Worm (Caenorhabditis elegans) whole organism, L4 larva: ENCODE data around the gene F41G3.6.

Experiments used
- F26F4.8 ChIP-seq: fragments of 200-800 bp; sonication (Bioruptor generic); conservative IDR thresholded peaks from 2 replicates; pipeline ENCODE4 v1.3.6; 2022; ENCODE audit warnings: missing genetic modification characterization, missing compliant biosample characterization
- Y75B8A.6 ChIP-seq: fragments of 200-800 bp; sonication (Bioruptor generic); IDR thresholded peaks from 2 replicates; pipeline ENCODE4 v1.3.6; 2022; ENCODE audit warnings: missing genetic modification reagents, missing genetic modification characterization, missing compliant biosample characterization
- ZK337.2 ChIP-seq: fragments of 200-800 bp; sonication (Bioruptor generic); IDR thresholded peaks from 2 replicates; pipeline ENCODE4 v1.3.6; 2022; ENCODE audit warnings: missing genetic modification reagents, missing genetic modification characterization, missing compliant biosample characterization
- arid-1 ChIP-seq: fragments of 200-800 bp; sonication (Bioruptor generic); conservative IDR thresholded peaks from 2 replicates; pipeline ENCODE4 v1.3.6; 2022; ENCODE audit warnings: missing genetic modification reagents, missing genetic modification characterization, missing compliant biosample characterization
- ceh-20 ChIP-seq: fragments of 200-800 bp; sonication (Bioruptor generic); IDR thresholded peaks from 2 replicates; pipeline ENCODE4 v1.3.6; 2022; ENCODE audit warnings: missing genetic modification reagents, missing genetic modification characterization, missing compliant biosample characterization
- ceh-32 ChIP-seq: sonication (generic microtip); optimal IDR thresholded peaks from 2 replicates; lab custom pipeline; 2016; ENCODE audit warnings: mild to moderate bottlenecking, missing genetic modification characterization, missing compliant biosample characterization; ENCODE audit not compliant: poor library complexity
- ceh-44 ChIP-seq: fragments of 200-800 bp; sonication (Bioruptor generic); IDR thresholded peaks from 2 replicates; pipeline ENCODE4 v1.3.6; 2022; ENCODE audit warnings: missing genetic modification reagents, missing genetic modification characterization, missing compliant biosample characterization
- cey-2 ChIP-seq: sonication (generic microtip); optimal IDR thresholded peaks from 3 replicates; lab custom pipeline; 2017; ENCODE audit warnings: missing genetic modification characterization, mild to moderate bottlenecking, missing compliant biosample characterization, antibody characterized with exemption, borderline replicate concordance; ENCODE audit not compliant: insufficient read depth
- daf-16 ChIP-seq, 3 experiments: sonication (generic microtip); optimal IDR thresholded peaks; 2 replicates each; lab custom pipeline; 2016 to 2017; ENCODE audit warnings: missing genetic modification characterization in 3 of 3, missing genetic modification reagents in 3 of 3, mild to moderate bottlenecking in 2 of 3, missing compliant biosample characterization in 2 of 3, missing biosample characterization in 1 of 3, moderate library complexity in 1 of 3
- dmd-6 ChIP-seq: fragments of 200-800 bp; sonication (Bioruptor generic); IDR thresholded peaks from 2 replicates; pipeline ENCODE4 v1.3.6; 2022; ENCODE audit warnings: missing genetic modification reagents, missing genetic modification characterization, missing compliant biosample characterization
- dmd-8 ChIP-seq: fragments of 200-800 bp; sonication (Bioruptor generic); IDR thresholded peaks from 2 replicates; pipeline ENCODE4 v1.3.6; 2022; ENCODE audit warnings: missing genetic modification characterization, missing compliant biosample characterization
- dmd-9 ChIP-seq: fragments of 200-800 bp; sonication (Bioruptor generic); IDR thresholded peaks from 2 replicates; pipeline ENCODE4 v1.3.6; 2022; ENCODE audit warnings: missing genetic modification reagents, missing genetic modification characterization, missing compliant biosample characterization
- dpl-1 ChIP-seq: fragments of 150-350 bp; optimal IDR thresholded peaks from 2 replicates; lab custom pipeline; 2014; ENCODE audit warnings: missing biosample characterization, missing genetic modification reagents, missing genetic modification characterization
- dve-1 ChIP-seq: sonication (generic microtip); optimal IDR thresholded peaks from 2 replicates; lab custom pipeline; 2017; ENCODE audit warnings: antibody characterized with exemption, mild to moderate bottlenecking, missing genetic modification characterization, missing compliant biosample characterization; ENCODE audit not compliant: insufficient read depth
- fos-1 ChIP-seq: fragments of 150-350 bp; optimal IDR thresholded peaks from 2 replicates; lab custom pipeline; 2014; ENCODE audit warnings: missing biosample characterization, missing genetic modification characterization
- gei-8 ChIP-seq: fragments of 200-800 bp; sonication (Bioruptor generic); optimal IDR thresholded peaks from 2 replicates; lab custom pipeline; 2018; ENCODE audit warnings: mild to moderate bottlenecking, missing genetic modification characterization, missing compliant biosample characterization
- hif-1 ChIP-seq, 2 experiments: sonication (generic microtip); optimal IDR thresholded peaks; 2 replicates each; lab custom pipeline; 2016 to 2017; ENCODE audit warnings: missing compliant biosample characterization in 2 of 2, missing genetic modification characterization in 2 of 2, missing genetic modification reagents in 2 of 2, missing genotype in 2 of 2, mild to moderate bottlenecking in 1 of 2
- hlh-11 ChIP-seq: fragments of 200-800 bp; sonication (Bioruptor generic); optimal IDR thresholded peaks from 2 replicates; lab custom pipeline; 2018; ENCODE audit warnings: mild to moderate bottlenecking, missing genetic modification characterization, missing compliant biosample characterization
- hlh-30 ChIP-seq: sonication (generic microtip); optimal IDR thresholded peaks from 2 replicates; lab custom pipeline; 2017; ENCODE audit warnings: antibody characterized with exemption, mild to moderate bottlenecking, missing genetic modification characterization, missing compliant biosample characterization; ENCODE audit not compliant: insufficient read depth
- hmg-1.1 ChIP-seq: fragments of 200-800 bp; sonication (Bioruptor generic); IDR thresholded peaks from 2 replicates; pipeline ENCODE4 v1.3.6; 2022; ENCODE audit warnings: missing genetic modification reagents, missing genetic modification characterization, missing compliant biosample characterization
- jun-1 ChIP-seq: fragments of 150-350 bp; optimal IDR thresholded peaks from 2 replicates; lab custom pipeline; 2014; ENCODE audit warnings: missing biosample characterization, missing genetic modification reagents, missing genetic modification characterization
- lim-7 ChIP-seq: fragments of 200-800 bp; sonication (Bioruptor generic); IDR thresholded peaks from 2 replicates; pipeline ENCODE4 v1.3.6; 2022; ENCODE audit warnings: missing genetic modification characterization, missing compliant biosample characterization
- lin-1 ChIP-seq: fragments of 200-800 bp; sonication (Bioruptor generic); IDR thresholded peaks from 2 replicates; pipeline ENCODE4 v1.3.6; 2022; ENCODE audit warnings: missing genetic modification reagents, missing genetic modification characterization, missing compliant biosample characterization
- lin-15B ChIP-seq: fragments of 150-350 bp; sonication (generic microtip); optimal IDR thresholded peaks from 3 replicates; lab custom pipeline; 2014; ENCODE audit warnings: missing biosample characterization, missing genetic modification characterization
- lsy-2 ChIP-seq, 2 experiments: fragments of 150-350 bp in 1 of 2; sonication (generic microtip) in 1 of 2; optimal IDR thresholded peaks; 2 replicates each; lab custom pipeline; 2014 to 2017; ENCODE audit warnings: missing biosample characterization in 2 of 2, missing genetic modification characterization in 2 of 2
- madf-5 ChIP-seq, 2 experiments: fragments of 200-800 bp; sonication (Bioruptor generic); IDR thresholded peaks; 2 replicates each; pipeline ENCODE4 v1.3.6; 2022; ENCODE audit warnings: missing compliant biosample characterization in 2 of 2, missing genetic modification characterization in 2 of 2
- madf-9 ChIP-seq: fragments of 200-800 bp; sonication (Bioruptor generic); conservative IDR thresholded peaks from 2 replicates; pipeline ENCODE4 v1.3.6; 2022; ENCODE audit warnings: missing genetic modification reagents, missing genetic modification characterization, missing compliant biosample characterization
- mdt-29 ChIP-seq: fragments of 200-800 bp; sonication (Bioruptor generic); IDR thresholded peaks from 2 replicates; pipeline ENCODE4 v1.3.6; 2022; ENCODE audit warnings: missing genetic modification reagents, missing genetic modification characterization, missing compliant biosample characterization
- mep-1 ChIP-seq: fragments of 150-350 bp; sonication (generic microtip); optimal IDR thresholded peaks from 3 replicates; lab custom pipeline; 2014; ENCODE audit warnings: missing biosample characterization, missing genetic modification characterization
- mes-2 ChIP-seq: sonication (generic microtip); optimal IDR thresholded peaks from 2 replicates; lab custom pipeline; 2016; ENCODE audit warnings: missing genotype, mild to moderate bottlenecking, missing genetic modification characterization, missing compliant biosample characterization; ENCODE audit not compliant: poor library complexity, severe bottlenecking
- mxl-3 ChIP-seq: fragments of 200-800 bp; sonication (Bioruptor generic); optimal IDR thresholded peaks from 2 replicates; lab custom pipeline; 2018; ENCODE audit warnings: mild to moderate bottlenecking, missing genetic modification characterization, missing compliant biosample characterization
- nhr-11 ChIP-seq: fragments of 150-350 bp; optimal IDR thresholded peaks from 2 replicates; lab custom pipeline; 2014; ENCODE audit warnings: missing biosample characterization, missing genetic modification characterization
- nhr-237 ChIP-seq: sonication (generic microtip); optimal IDR thresholded peaks from 2 replicates; lab custom pipeline; 2017; ENCODE audit warnings: missing biosample characterization, missing genetic modification characterization
- nhr-28 ChIP-seq: fragments of 150-350 bp; optimal IDR thresholded peaks from 2 replicates; lab custom pipeline; 2014; ENCODE audit warnings: missing biosample characterization, missing genetic modification characterization
- nhr-77 ChIP-seq: fragments of 150-350 bp; optimal IDR thresholded peaks from 2 replicates; lab custom pipeline; 2014; ENCODE audit warnings: missing biosample characterization, missing genetic modification characterization
- php-3 ChIP-seq: fragments of 200-800 bp; sonication (Bioruptor generic); IDR thresholded peaks from 2 replicates; pipeline ENCODE4 v1.3.6; 2022; ENCODE audit warnings: missing genetic modification reagents, missing genetic modification characterization, missing compliant biosample characterization
- rbr-2 ChIP-seq: sonication (generic microtip); optimal IDR thresholded peaks from 2 replicates; lab custom pipeline; 2016; ENCODE audit warnings: missing genotype, missing genetic modification characterization, missing compliant biosample characterization
- saeg-2 ChIP-seq: fragments of 200-800 bp; sonication (Bioruptor generic); IDR thresholded peaks from 2 replicates; pipeline ENCODE4 v1.3.6; 2022; ENCODE audit warnings: missing genetic modification reagents, missing genetic modification characterization, missing compliant biosample characterization
- skn-1 ChIP-seq: fragments of 150-350 bp; optimal IDR thresholded peaks from 2 replicates; lab custom pipeline; 2014; ENCODE audit warnings: missing biosample characterization, missing genetic modification characterization
- snpc-4 ChIP-seq: fragments of 150-350 bp; optimal IDR thresholded peaks from 2 replicates; lab custom pipeline; 2014; ENCODE audit warnings: missing biosample characterization, missing genetic modification characterization
- spr-1 ChIP-seq: sonication (generic microtip); optimal IDR thresholded peaks from 2 replicates; lab custom pipeline; 2016; ENCODE audit warnings: mild to moderate bottlenecking, missing genetic modification characterization, missing compliant biosample characterization
- tra-1 ChIP-seq: fragments of 200-800 bp; sonication (Bioruptor generic); IDR thresholded peaks from 2 replicates; pipeline ENCODE4 v1.3.6; 2022; ENCODE audit warnings: missing genetic modification reagents, missing genetic modification characterization, missing compliant biosample characterization
- unc-130 ChIP-seq: sonication (generic microtip); optimal IDR thresholded peaks from 2 replicates; lab custom pipeline; 2016; ENCODE audit warnings: missing genetic modification reagents, missing genetic modification characterization, missing compliant biosample characterization
- unc-39 ChIP-seq: sonication (generic microtip); optimal IDR thresholded peaks from 2 replicates; lab custom pipeline; 2017; ENCODE audit warnings: missing biosample characterization, missing genetic modification characterization
- zip-11 ChIP-seq: fragments of 200-800 bp; sonication (Bioruptor generic); IDR thresholded peaks from 2 replicates; pipeline ENCODE4 v1.3.6; 2022; ENCODE audit warnings: missing genetic modification characterization, missing compliant biosample characterization
- zip-2 ChIP-seq: fragments of 150-350 bp; optimal IDR thresholded peaks from 2 replicates; lab custom pipeline; 2014; ENCODE audit warnings: missing biosample characterization, missing genetic modification characterization
- ztf-7 ChIP-seq: fragments of 150-350 bp; optimal IDR thresholded peaks from 2 replicates; lab custom pipeline; 2014; ENCODE audit warnings: missing biosample characterization, missing genetic modification characterization

F41G3.6 gene

ce11 chrII:6718221-6718620 lies 24.5 kb upstream of the F41G3.6 start, which contains the start of gene tsp-10:
Gene tsp-10, plus strand, starts transcription at chrII:6718586.
- TF ChIP-seq zip-11 (GFP tag; lab: Robert Waterston, UW) = no peak
- TF ChIP-seq daf-16 (GFP tag; optimal IDR thresholded peaks at IDR 0.05; lab: Kevin White, UChicago) = no peak
- TF ChIP-seq daf-16 (tag; optimal IDR thresholded peaks at IDR 0.05; lab: Kevin White, UChicago) = peak; percentile 65
- no peak for TF ChIP-seq lim-7 (GFP tag; lab: Robert Waterston, UW)
- TF ChIP-seq dpl-1 (GFP tag; lab: Kevin White, UChicago) = no peak
- TF ChIP-seq hlh-30 (tag; lab: Kevin White, UChicago) = no peak
- no peak for TF ChIP-seq hlh-11 (tag; lab: Kevin White, UChicago)
- TF ChIP-seq jun-1 (tag; lab: Kevin White, UChicago) = no peak
- no peak for TF ChIP-seq Y75B8A.6 (GFP tag; lab: Robert Waterston, UW)
- TF ChIP-seq tra-1 (GFP tag; lab: Robert Waterston, UW) = no peak
- TF ChIP-seq madf-9 (GFP tag; lab: Robert Waterston, UW) = no peak
- TF ChIP-seq mep-1 = no peak
- no peak for TF ChIP-seq nhr-11 (tag; lab: Kevin White, UChicago)
- no peak for TF ChIP-seq snpc-4
- no peak for TF ChIP-seq lsy-2 (tag; optimal IDR thresholded peaks at IDR 0.05; lab: Kevin White, UChicago)
- no peak for TF ChIP-seq fos-1 (tag; lab: Kevin White, UChicago)
- no peak for TF ChIP-seq ceh-32 (tag; lab: Kevin White, UChicago)
- TF ChIP-seq dve-1 (tag; lab: Kevin White, UChicago) = peak; percentile 30
- TF ChIP-seq hmg-1.1 (GFP tag; lab: Robert Waterston, UW) = no peak
- no peak for TF ChIP-seq lin-15B (tag; lab: Kevin White, UChicago)
- 0 out of 2 replicates have a peak, but pooled peaks have one; percentile 37 for TF ChIP-seq php-3 (GFP tag; lab: Robert Waterston, UW)
- no peak for TF ChIP-seq unc-39
- no peak for TF ChIP-seq mdt-29 (GFP tag; lab: Robert Waterston, UW)
- TF ChIP-seq madf-5 (GFP tag; IDR thresholded peaks at IDR 0.05; lab: Robert Waterston, UW) = no peak
- no peak for TF ChIP-seq rbr-2 (tag; lab: Kevin White, UChicago)
- no peak for TF ChIP-seq zip-2 (tag; lab: Kevin White, UChicago)
- peak; percentile 4 for TF ChIP-seq nhr-28
- no peak for TF ChIP-seq ztf-7 (tag; lab: Kevin White, UChicago)
- no peak for TF ChIP-seq nhr-237 (tag; lab: Kevin White, UChicago)
- no peak for TF ChIP-seq gei-8 (GFP tag; lab: Kevin White, UChicago)
- TF ChIP-seq ZK337.2 (GFP tag; lab: Robert Waterston, UW) = no peak
- no peak for TF ChIP-seq F26F4.8
- TF ChIP-seq lin-1 (GFP tag; lab: Robert Waterston, UW) = no peak

- no peak for TF ChIP-seq skn-1
- peak in 1 of 2 experiments; percentile 3 for TF ChIP-seq lsy-2 (tag; optimal IDR thresholded peaks at IDR 0.05; lab: Kevin White, UChicago)
- 0 out of 2 replicates have a peak, but pooled peaks have one; percentile 33 for TF ChIP-seq tra-1 (GFP tag; lab: Robert Waterston, UW)
- TF ChIP-seq saeg-2 = 0 out of 2 replicates have a peak, but pooled peaks have one; percentile 36
- no peak for TF ChIP-seq cey-2 (tag; lab: Kevin White, UChicago)
- TF ChIP-seq hif-1 (tag; optimal IDR thresholded peaks at IDR 0.05; lab: Kevin White, UChicago) = peak in 1 of 2 experiments; percentile 4
- TF ChIP-seq nhr-77 = no peak
- TF ChIP-seq spr-1 (tag; lab: Kevin White, UChicago) = peak; percentile 21
- 0 out of 4 replicates have a peak, but pooled peaks of 1 of the 2 experiments have one; percentile 58 for TF ChIP-seq madf-5 (GFP tag; IDR thresholded peaks at IDR 0.05; lab: Robert Waterston, UW)
- TF ChIP-seq ceh-44 (GFP tag; lab: Robert Waterston, UW) = 0 out of 2 replicates have a peak, but pooled peaks have one; percentile 23
- TF ChIP-seq mes-2 = peak; percentile 50
- TF ChIP-seq unc-130 (GFP tag; lab: Kevin White, UChicago) = peak; percentile 26
- peak; percentile 35 for TF ChIP-seq mep-1
- TF ChIP-seq arid-1 (GFP tag; lab: Robert Waterston, UW) = peak; percentile 63; the same call in 1 of the 2 replicates
- TF ChIP-seq nhr-28 = peak; percentile 32
- peak; percentile 59; the same call in 1 of the 2 replicates for TF ChIP-seq dmd-9
- peak; percentile 27 for TF ChIP-seq mxl-3 (GFP tag; lab: Kevin White, UChicago)
- peak; percentile 16 for TF ChIP-seq dve-1 (tag; lab: Kevin White, UChicago)
- peak; percentile 68 for TF ChIP-seq hmg-1.1 (GFP tag; lab: Robert Waterston, UW)
- 0 out of 2 replicates have a peak, but pooled peaks have one; percentile 71 for TF ChIP-seq dmd-8
- 0 out of 2 replicates have a peak, but pooled peaks have one; percentile 48 for TF ChIP-seq ceh-20
- no peak for TF ChIP-seq zip-11 (GFP tag; lab: Robert Waterston, UW)
- peak; percentile 43 for TF ChIP-seq dmd-6 (GFP tag; lab: Robert Waterston, UW)
These were observed 21.1 kb upstream of the F41G3.6 start for ce11 chrII:6721581-6721980.
